Fruit fly (Drosophila melanogaster) whole organism, embryonic: ENCODE results near the gene CG3546.

ENCODE experiments used
- ATbp ChIP-seq: fragments of 200-800 bp; sonication (Bioruptor generic); optimal IDR thresholded peaks from 2 replicates; lab custom pipeline; 2017; ENCODE audit warnings: missing biosample characterization, mild to moderate bottlenecking, missing genetic modification characterization, missing genetic modification reagents
- Atf-2 ChIP-seq: fragments of 200-800 bp; sonication (Bioruptor generic); optimal IDR thresholded peaks from 2 replicates; lab custom pipeline; 2016; ENCODE audit warnings: missing biosample characterization, missing genetic modification characterization
- Blimp-1 ChIP-seq: fragments of 200-800 bp; sonication (Bioruptor generic); optimal IDR thresholded peaks from 3 replicates; lab custom pipeline; 2018; ENCODE audit warnings: missing biosample characterization, missing genetic modification characterization, mild to moderate bottlenecking, moderate library complexity, missing genetic modification reagents
- CG10565 ChIP-seq: fragments of 200-800 bp; sonication (Bioruptor generic); optimal IDR thresholded peaks from 3 replicates; lab custom pipeline; 2016; ENCODE audit warnings: missing biosample characterization, mild to moderate bottlenecking, missing genetic modification characterization
- CG11398 ChIP-seq: fragments of 200-800 bp; sonication (Bioruptor generic); optimal IDR thresholded peaks from 2 replicates; lab custom pipeline; 2016; ENCODE audit warnings: missing biosample characterization, missing genetic modification characterization
- CG11456 ChIP-seq: fragments of 200-800 bp; sonication (Bioruptor generic); IDR thresholded peaks from 3 replicates; pipeline ENCODE4 v1.3.6; 2022; ENCODE audit warnings: missing biosample characterization, missing genetic modification characterization
- CG11560 ChIP-seq: fragments of 200-800 bp; sonication (Bioruptor generic); IDR thresholded peaks from 3 replicates; pipeline ENCODE4 v1.3.6; 2022; ENCODE audit warnings: missing biosample characterization, missing genetic modification characterization
- CG11696 ChIP-seq: fragments of 200-800 bp; sonication (Bioruptor generic); IDR thresholded peaks from 2 replicates; pipeline ENCODE4 v1.3.6; 2022; ENCODE audit warnings: missing biosample characterization, missing genetic modification characterization
- CG13296 ChIP-seq: fragments of 200-800 bp; sonication (Bioruptor generic); optimal IDR thresholded peaks from 3 replicates; lab custom pipeline; 2018; ENCODE audit warnings: missing biosample characterization, mild to moderate bottlenecking, missing genetic modification characterization
- CG1529 ChIP-seq: fragments of 200-800 bp; sonication (Bioruptor generic); optimal IDR thresholded peaks from 3 replicates; lab custom pipeline; 2018; ENCODE audit warnings: missing biosample characterization, missing genetic modification characterization
- CG16863 ChIP-seq: fragments of 200-800 bp; sonication (Bioruptor generic); optimal IDR thresholded peaks from 3 replicates; lab custom pipeline; 2016; ENCODE audit warnings: missing biosample characterization, missing genetic modification characterization
- CG30431 ChIP-seq: fragments of 200-800 bp; sonication (Bioruptor generic); optimal IDR thresholded peaks from 2 replicates; lab custom pipeline; 2017; ENCODE audit warnings: missing biosample characterization, missing genetic modification characterization
- CG31365 ChIP-seq: fragments of 200-800 bp; sonication (Bioruptor generic); optimal IDR thresholded peaks from 2 replicates; lab custom pipeline; 2018; ENCODE audit warnings: missing biosample characterization, mild to moderate bottlenecking, missing genetic modification characterization
- CG4730 ChIP-seq: fragments of 200-800 bp; sonication (Bioruptor generic); IDR thresholded peaks from 2 replicates; pipeline ENCODE4 v1.3.6; 2022; ENCODE audit warnings: missing biosample characterization, missing genetic modification characterization
- Dbx ChIP-seq: fragments of 200-800 bp; sonication (Bioruptor generic); IDR thresholded peaks from 3 replicates; pipeline ENCODE4 v1.3.6; 2022; ENCODE audit warnings: missing biosample characterization, missing genetic modification characterization
- Dek ChIP-seq: fragments of 200-800 bp; sonication (Bioruptor generic); optimal IDR thresholded peaks from 3 replicates; lab custom pipeline; 2019; ENCODE audit warnings: missing biosample characterization, mild to moderate bottlenecking, missing genetic modification characterization, moderate library complexity
- Dfd ChIP-seq, 2 experiments: fragments of >200 bp; optimal IDR thresholded peaks; 2 replicates each; lab custom pipeline; 2017; ENCODE audit warnings: missing biosample characterization in 2 of 2, missing genetic modification characterization in 2 of 2
- Dip3 ChIP-seq: fragments of 200-800 bp; sonication (Bioruptor generic); optimal IDR thresholded peaks from 3 replicates; lab custom pipeline; 2016; ENCODE audit warnings: missing biosample characterization, missing genetic modification characterization
- Dref ChIP-seq: fragments of 200-800 bp; sonication (Bioruptor generic); IDR thresholded peaks from 2 replicates; pipeline ENCODE4 v1.3.6; 2022; ENCODE audit warnings: missing biosample characterization, missing genetic modification characterization
- Elba2 ChIP-seq: fragments of 200-800 bp; sonication (Bioruptor generic); optimal IDR thresholded peaks from 3 replicates; lab custom pipeline; 2016; ENCODE audit warnings: missing biosample characterization, missing genetic modification characterization
- Fer3 ChIP-seq: fragments of 200-800 bp; sonication (Bioruptor generic); optimal IDR thresholded peaks from 2 replicates; lab custom pipeline; 2018; ENCODE audit warnings: missing biosample characterization, mild to moderate bottlenecking, missing genetic modification characterization, moderate library complexity
- Gsc ChIP-seq: fragments of 200-800 bp; sonication (Bioruptor generic); IDR thresholded peaks from 2 replicates; pipeline ENCODE4 v1.3.6; 2022; ENCODE audit warnings: missing biosample characterization, missing genetic modification characterization
- H2.0 ChIP-seq: fragments of 200-800 bp; sonication (Bioruptor generic); IDR thresholded peaks from 2 replicates; pipeline ENCODE4 v1.3.6; 2022; ENCODE audit warnings: missing biosample characterization, missing genetic modification characterization
- Hmx ChIP-seq: fragments of 200-800 bp; sonication (Bioruptor generic); optimal IDR thresholded peaks from 2 replicates; lab custom pipeline; 2016; ENCODE audit warnings: missing biosample characterization, missing genetic modification characterization
- Max ChIP-seq: fragments of 200-800 bp; sonication (Bioruptor generic); optimal IDR thresholded peaks from 2 replicates; lab custom pipeline; 2016; ENCODE audit warnings: missing biosample characterization, mild to moderate bottlenecking, missing genetic modification characterization
- Mrtf ChIP-seq: fragments of 200-800 bp; sonication (Bioruptor generic); IDR thresholded peaks from 3 replicates; pipeline ENCODE4 v1.3.6; 2022; ENCODE audit warnings: missing biosample characterization, missing genetic modification characterization
- Neu2 ChIP-seq: fragments of 200-800 bp; sonication (Bioruptor generic); optimal IDR thresholded peaks from 3 replicates; lab custom pipeline; 2016; ENCODE audit warnings: missing biosample characterization, missing genetic modification characterization, borderline replicate concordance
- Nf-YB ChIP-seq: fragments of 200-800 bp; sonication (Bioruptor generic); optimal IDR thresholded peaks from 3 replicates; lab custom pipeline; 2019; ENCODE audit warnings: missing biosample characterization, mild to moderate bottlenecking, missing genetic modification characterization, moderate library complexity
- Oaz ChIP-seq: fragments of 200-800 bp; sonication (Bioruptor generic); IDR thresholded peaks from 2 replicates; pipeline ENCODE4 v1.3.6; 2022; ENCODE audit warnings: missing biosample characterization, missing genetic modification characterization
- Poxn ChIP-seq: fragments of 200-800 bp; sonication (Bioruptor generic); IDR thresholded peaks from 2 replicates; pipeline ENCODE4 v1.3.6; 2022; ENCODE audit warnings: missing biosample characterization, missing genetic modification characterization
- Sry-β ChIP-seq: fragments of 200-800 bp; sonication (Bioruptor generic); optimal IDR thresholded peaks from 2 replicates; lab custom pipeline; 2018; ENCODE audit warnings: missing biosample characterization, mild to moderate bottlenecking, missing genetic modification characterization, moderate library complexity
- Taf1 ChIP-seq: fragments of 200-800 bp; sonication (Bioruptor generic); IDR thresholded peaks from 2 replicates; pipeline ENCODE4 v1.3.6; 2022; ENCODE audit warnings: missing biosample characterization, missing genetic modification characterization
- amos ChIP-seq: fragments of 200-800 bp; sonication (Bioruptor generic); IDR thresholded peaks from 2 replicates; pipeline ENCODE4 v1.3.6; 2022; ENCODE audit warnings: missing biosample characterization, missing genetic modification characterization; ENCODE audit not compliant: partially characterized antibody
- ato ChIP-seq: fragments of 200-800 bp; sonication (Bioruptor generic); IDR thresholded peaks from 2 replicates; pipeline ENCODE4 v1.3.6; 2022; ENCODE audit warnings: missing biosample characterization, missing genetic modification characterization; ENCODE audit not compliant: partially characterized antibody
- bbx ChIP-seq: fragments of 200-800 bp; sonication (Bioruptor generic); IDR thresholded peaks from 2 replicates; pipeline ENCODE4 v1.3.6; 2022; ENCODE audit warnings: missing biosample characterization, missing genetic modification characterization; ENCODE audit not compliant: partially characterized antibody
- cato ChIP-seq: fragments of 200-800 bp; sonication (Bioruptor generic); optimal IDR thresholded peaks from 2 replicates; lab custom pipeline; 2016; ENCODE audit warnings: missing biosample characterization, missing genetic modification characterization, borderline replicate concordance
- dati ChIP-seq: fragments of 200-800 bp; sonication (Bioruptor generic); IDR thresholded peaks from 2 replicates; pipeline ENCODE4 v1.3.6; 2022; ENCODE audit warnings: missing biosample characterization, missing genetic modification characterization
- dmrt99B ChIP-seq: fragments of 200-800 bp; sonication (Bioruptor generic); optimal IDR thresholded peaks from 2 replicates; lab custom pipeline; 2018; ENCODE audit warnings: missing biosample characterization, mild to moderate bottlenecking, missing genetic modification characterization, moderate library complexity
- ftz-f1 ChIP-seq: fragments of 200-800 bp; sonication (Bioruptor generic); optimal IDR thresholded peaks from 2 replicates; lab custom pipeline; 2016; ENCODE audit warnings: missing biosample characterization, missing genetic modification characterization
- kni ChIP-seq: fragments of 200-800 bp; sonication (Bioruptor generic); optimal IDR thresholded peaks from 3 replicates; lab custom pipeline; 2017; ENCODE audit warnings: mild to moderate bottlenecking, missing biosample characterization, missing genetic modification reagents, missing genetic modification characterization
- knrl ChIP-seq: fragments of 200-800 bp; sonication (Bioruptor generic); IDR thresholded peaks from 3 replicates; pipeline ENCODE4 v1.3.6; 2022; ENCODE audit warnings: missing biosample characterization, missing genetic modification characterization; ENCODE audit not compliant: partially characterized antibody
- lilli ChIP-seq: fragments of 200-800 bp; sonication (Bioruptor generic); optimal IDR thresholded peaks from 3 replicates; lab custom pipeline; 2016; ENCODE audit warnings: missing biosample characterization, missing genetic modification characterization
- lov ChIP-seq, 2 experiments: fragments of 200-800 bp in 1 of 2; fragments of >200 bp in 1 of 2; sonication (Bioruptor generic) in 1 of 2; IDR thresholded peaks in 1 of 2; optimal IDR thresholded peaks in 1 of 2; 2 replicates in 1 of 2; 3 replicates in 1 of 2; pipeline versions ENCODE4 v1.3.6 to Lab custom; 2017 to 2022; ENCODE audit warnings: missing biosample characterization in 1 of 2, missing genetic modification characterization in 1 of 2
- mld ChIP-seq: fragments of 200-800 bp; sonication (Bioruptor generic); IDR thresholded peaks from 3 replicates; pipeline ENCODE4 v1.3.6; 2022; ENCODE audit warnings: missing biosample characterization, missing genetic modification characterization; ENCODE audit not compliant: partially characterized antibody
- oc ChIP-seq: fragments of 200-800 bp; sonication (Bioruptor generic); optimal IDR thresholded peaks from 2 replicates; lab custom pipeline; 2018; ENCODE audit warnings: missing biosample characterization, mild to moderate bottlenecking, missing genetic modification characterization, moderate library complexity
- pho ChIP-seq: fragments of 200-800 bp; sonication (Bioruptor generic); optimal IDR thresholded peaks from 2 replicates; lab custom pipeline; 2016; ENCODE audit warnings: missing biosample characterization, missing genetic modification characterization
- sd ChIP-seq: fragments of 200-800 bp; sonication (Bioruptor generic); optimal IDR thresholded peaks from 3 replicates; lab custom pipeline; 2018; ENCODE audit warnings: missing biosample characterization, mild to moderate bottlenecking, missing genetic modification characterization, moderate library complexity
- slp2 ChIP-seq: fragments of 200-800 bp; sonication (Bioruptor generic); optimal IDR thresholded peaks from 2 replicates; lab custom pipeline; 2016; ENCODE audit warnings: missing biosample characterization, missing genetic modification characterization
- ssp ChIP-seq: fragments of 200-800 bp; sonication (Bioruptor generic); IDR thresholded peaks from 2 replicates; pipeline ENCODE4 v1.3.6; 2022; ENCODE audit warnings: missing biosample characterization, missing genetic modification characterization
- stc ChIP-seq: fragments of 200-800 bp; sonication (Bioruptor generic); IDR thresholded peaks from 2 replicates; pipeline ENCODE4 v1.3.6; 2022; ENCODE audit warnings: missing biosample characterization, missing genetic modification characterization
- unpg ChIP-seq: fragments of 200-800 bp; sonication (Bioruptor generic); optimal IDR thresholded peaks from 3 replicates; lab custom pipeline; 2018; ENCODE audit warnings: missing biosample characterization, mild to moderate bottlenecking, missing genetic modification characterization, moderate library complexity

CG3546 gene

dm6 chrX:4581769-4582168 lies 23.9 kb downstream of the CG3546 start (continued):
- 0 out of 2 replicates have a peak, but pooled peaks have one; percentile 5 for TF ChIP-seq stc (GFP tag; lab: Robert Waterston, UW)
- TF ChIP-seq unpg (GFP tag; lab: Kevin White, UChicago), result peak; percentile 54
- TF ChIP-seq bbx (GFP tag; lab: Robert Waterston, UW), result no peak
- peak; percentile 18 for TF ChIP-seq lilli
- TF ChIP-seq ftz-f1 (GFP tag; lab: Kevin White, UChicago), result no peak
- no peak for TF ChIP-seq CG11696 (GFP tag; lab: Robert Waterston, UW)
- no peak for TF ChIP-seq lov (optimal IDR thresholded peaks at IDR 0.05; lab: Kevin White, UChicago)
- TF ChIP-seq lov (GFP tag; IDR thresholded peaks at IDR 0.05; lab: Robert Waterston, UW), result no peak
- no peak for TF ChIP-seq Gsc (GFP tag; lab: Robert Waterston, UW)
- no peak for TF ChIP-seq Dref (GFP tag; lab: Robert Waterston, UW)
- no peak for TF ChIP-seq CG30431 (GFP tag; lab: Kevin White, UChicago)
- no peak for TF ChIP-seq oc (tag; lab: Kevin White, UChicago)
- no peak for TF ChIP-seq CG10565 (GFP tag; lab: Kevin White, UChicago)
- no peak for TF ChIP-seq knrl (GFP tag; lab: Robert Waterston, UW)
- no peak for TF ChIP-seq ssp (GFP tag; lab: Robert Waterston, UW)
- TF ChIP-seq Fer3 (tag; lab: Kevin White, UChicago), result no peak
- no peak for TF ChIP-seq Max
- no peak for TF ChIP-seq Neu2
- no peak for TF ChIP-seq Poxn (GFP tag; lab: Robert Waterston, UW)
- TF ChIP-seq ato (GFP tag; lab: Robert Waterston, UW), result no peak
- TF ChIP-seq CG11560 (tag; lab: Robert Waterston, UW), result no peak
- TF ChIP-seq Dek, result no peak
- no peak for TF ChIP-seq H2.0
- TF ChIP-seq Dfd (GFP tag; optimal IDR thresholded peaks at IDR 0.05; lab: Kevin White, UChicago), result no peak
- no peak for TF ChIP-seq Elba2 (GFP tag; lab: Kevin White, UChicago)
- TF ChIP-seq CG16863 (GFP tag; lab: Kevin White, UChicago), result peak; percentile 30
- TF ChIP-seq Dip3 (GFP tag; lab: Kevin White, UChicago), result no peak
- no peak for TF ChIP-seq Taf1 (GFP tag; lab: Robert Waterston, UW)
- no peak for TF ChIP-seq Hmx (GFP tag; lab: Kevin White, UChicago)
- TF ChIP-seq kni (GFP tag; lab: Kevin White, UChicago), result peak; percentile 21
- TF ChIP-seq mld, result no peak
- TF ChIP-seq Blimp-1 (GFP tag; lab: Kevin White, UChicago), result peak; percentile 67
- TF ChIP-seq CG4730 (GFP tag; lab: Robert Waterston, UW), result peak; percentile 40; the same call in 1 of the 2 replicates
- no peak for TF ChIP-seq sd (tag; lab: Kevin White, UChicago)
- no peak for TF ChIP-seq Oaz (GFP tag; lab: Robert Waterston, UW)
- TF ChIP-seq Nf-YB, result peak; percentile 52
- no peak for TF ChIP-seq Mrtf (GFP tag; lab: Robert Waterston, UW)
- no peak for TF ChIP-seq Sry-β
- TF ChIP-seq CG11398 (GFP tag; lab: Kevin White, UChicago), result no peak
- TF ChIP-seq cato, result peak; percentile 12
- TF ChIP-seq amos, result no peak
- TF ChIP-seq Dbx (GFP tag; lab: Robert Waterston, UW), result no peak
- no peak for TF ChIP-seq CG13296
- no peak for TF ChIP-seq CG11456
- TF ChIP-seq dmrt99B (tag; lab: Kevin White, UChicago), result peak; percentile 45
- no peak for TF ChIP-seq pho
- TF ChIP-seq slp2 (GFP tag; lab: Kevin White, UChicago), result peak; percentile 27
- TF ChIP-seq CG1529 (GFP tag; lab: Kevin White, UChicago), result peak; percentile 36
- no peak for TF ChIP-seq dati
- no peak for TF ChIP-seq CG31365 (tag; lab: Kevin White, UChicago)
- peak; percentile 17 for TF ChIP-seq Atf-2
- TF ChIP-seq ATbp, result peak; percentile 29
